Worm (Caenorhabditis elegans): ENCODE results near the gene msrp-6.
"Not testable (repeated sequence)": the region's sequence is repeated elsewhere in the genome, so short reads cannot be mapped to it uniquely, and the experiment has no call there.

msrp-6 gene

DNA sequence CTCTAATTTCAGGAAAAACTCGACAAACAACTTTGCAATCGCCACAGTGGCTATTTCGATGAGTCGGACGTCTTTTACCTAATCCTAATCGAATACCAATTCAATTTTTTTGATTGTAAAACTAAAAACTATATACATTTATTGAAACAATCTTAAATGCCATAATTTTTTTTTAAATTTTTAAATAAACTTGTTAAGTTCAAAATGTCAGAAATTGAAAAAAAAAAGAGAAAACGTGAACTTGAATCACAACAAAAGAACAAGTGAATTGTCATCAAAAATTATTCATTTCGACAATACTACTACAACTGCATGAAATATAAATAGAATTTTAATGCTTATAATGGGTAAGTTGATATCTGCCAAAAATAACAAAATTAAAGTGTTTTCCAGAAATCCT lies 7.0 kb upstream of the msrp-6 start, which contains the start of gene D2062.13:
D2062.13 (plus strand) TSS at position 301 of the 400 bp plus-strand sequence.
- TF ChIP-seq unc-62 (GFP tag; optimal IDR thresholded peaks at IDR 0.05); C34F6.9 (tag; optimal IDR thresholded peaks at IDR 0.05); R02D3.7 (tag; optimal IDR thresholded peaks at IDR 0.05): not testable (repeated sequence)

DNA sequence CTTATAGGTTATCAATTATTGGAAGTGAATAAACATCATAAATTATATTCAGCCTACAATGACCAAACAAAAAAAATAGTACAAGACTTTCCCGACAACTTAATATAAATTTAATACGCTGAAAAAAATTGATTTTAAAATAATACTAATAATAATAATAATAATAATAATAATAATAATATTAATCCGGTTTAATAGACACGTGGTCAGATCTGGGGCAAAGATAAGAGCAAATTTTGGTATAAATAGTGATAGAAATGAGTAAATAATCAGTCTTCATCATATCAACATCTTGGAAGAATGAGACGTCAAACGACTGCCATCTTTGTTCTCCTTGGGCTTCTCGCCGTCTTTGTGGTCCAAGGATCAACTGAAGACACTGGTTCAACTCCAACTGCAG lies 2.6 kb upstream of the msrp-6 start, which contains the start of gene msrp-5:
msrp-5 (plus strand) TSS at position 301 of the 400 bp plus-strand sequence.
- TF ChIP-seq gmeb-1, R02D3.7, ZK546.5 (tag; optimal IDR thresholded peaks at IDR 0.05): not testable (repeated sequence)

DNA sequence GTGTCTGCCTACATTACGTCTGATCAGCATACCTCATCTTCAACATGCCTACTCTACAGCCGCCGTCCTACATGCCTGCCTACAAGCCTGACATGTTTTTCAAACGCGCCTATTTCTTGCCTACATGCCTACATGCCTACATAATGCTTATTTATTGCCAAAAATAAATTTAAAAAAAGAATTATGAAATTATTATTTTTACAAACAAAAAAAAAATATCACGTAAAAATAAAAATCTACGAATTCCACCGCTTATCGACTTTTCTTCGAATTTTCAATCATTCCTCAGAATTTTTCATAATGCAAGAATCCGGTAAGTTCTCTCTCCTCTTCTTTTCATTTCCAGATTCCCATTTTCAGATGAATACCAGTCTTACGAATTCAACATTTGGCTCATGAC lies 3.2 kb downstream of the msrp-6 start, which contains the start of gene D2062.5:
D2062.5 (plus strand) TSS at position 301 of the 400 bp plus-strand sequence.
- no peak for TF ChIP-seq zag-1 (tag; optimal IDR thresholded peaks at IDR 0.05)
- no peak for TF ChIP-seq nhr-11 (tag; optimal IDR thresholded peaks at IDR 0.05)
- TF ChIP-seq lin-39 (tag; optimal IDR thresholded peaks at IDR 0.05) = no peak

DNA sequence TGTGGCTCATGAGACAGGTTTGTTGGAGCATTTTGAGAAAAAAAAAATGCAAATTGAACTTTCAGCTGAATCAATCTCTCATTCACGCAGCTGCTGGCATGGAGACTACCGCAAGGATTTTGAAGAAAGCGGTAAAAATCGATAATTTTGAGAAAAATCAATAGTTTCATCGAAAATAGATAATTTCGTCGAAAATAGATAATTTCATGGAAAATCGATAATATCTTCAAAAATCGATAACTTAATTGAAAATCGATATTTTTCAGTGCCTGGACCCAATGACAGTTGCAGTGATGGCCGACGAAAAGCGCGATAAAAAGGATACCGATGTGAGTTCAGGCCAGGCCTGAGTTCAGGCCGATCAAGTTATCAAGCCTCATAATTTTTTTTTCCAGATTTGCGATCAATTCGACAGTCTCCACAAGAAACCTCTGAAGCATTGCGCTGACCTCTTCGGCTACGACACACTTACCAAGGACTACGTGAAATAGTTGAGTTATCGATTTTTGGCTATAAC lies 3.7 kb downstream of the msrp-6 start, which contains the start of gene D2062.4:
D2062.4 (plus strand) TSS at position 467 of the 517 bp plus-strand sequence.
- TF ChIP-seq peb-1 (tag; optimal IDR thresholded peaks at IDR 0.05); sma-9 (GFP tag; optimal IDR thresholded peaks at IDR 0.05); sma-9 (tag; optimal IDR thresholded peaks at IDR 0.05); egl-27 (tag; optimal IDR thresholded peaks at IDR 0.05): not testable (repeated sequence)

DNA sequence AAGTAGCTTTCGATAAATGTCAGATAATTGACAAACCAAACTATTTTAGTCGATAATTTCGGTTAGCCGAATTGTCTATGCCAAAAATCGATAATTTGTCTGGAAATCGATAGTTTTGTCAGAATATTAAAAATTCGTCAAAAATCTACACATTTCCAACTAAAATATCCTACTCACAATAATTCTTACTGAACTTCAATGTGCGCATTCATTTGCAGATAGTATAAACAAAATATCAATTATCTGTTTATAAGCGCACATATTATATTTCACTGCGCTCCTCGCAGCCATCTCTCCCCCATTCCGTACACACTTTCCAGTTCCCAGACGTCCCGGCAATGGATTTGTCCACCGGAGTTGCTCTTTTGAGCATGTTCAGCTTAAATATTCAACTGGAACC lies 5.5 kb downstream of the msrp-6 start, which contains the start of gene lgc-28:
lgc-28 (plus strand) TSS at position 301 of the 400 bp plus-strand sequence.
- TF ChIP-seq ztf-11 (tag; optimal IDR thresholded peaks at IDR 0.05) (no peak), mbf-1 (tag; optimal IDR thresholded peaks at IDR 0.05) (no peak), ceh-82 (tag; optimal IDR thresholded peaks at IDR 0.05) (no peak), R02D3.7 (tag; optimal IDR thresholded peaks at IDR 0.05) (no peak), unc-62 (GFP tag; optimal IDR thresholded peaks at IDR 0.05) (no peak), sma-9 (GFP tag; optimal IDR thresholded peaks at IDR 0.05) (no peak), sma-9 (tag; optimal IDR thresholded peaks at IDR 0.05) (no peak)

DNA sequence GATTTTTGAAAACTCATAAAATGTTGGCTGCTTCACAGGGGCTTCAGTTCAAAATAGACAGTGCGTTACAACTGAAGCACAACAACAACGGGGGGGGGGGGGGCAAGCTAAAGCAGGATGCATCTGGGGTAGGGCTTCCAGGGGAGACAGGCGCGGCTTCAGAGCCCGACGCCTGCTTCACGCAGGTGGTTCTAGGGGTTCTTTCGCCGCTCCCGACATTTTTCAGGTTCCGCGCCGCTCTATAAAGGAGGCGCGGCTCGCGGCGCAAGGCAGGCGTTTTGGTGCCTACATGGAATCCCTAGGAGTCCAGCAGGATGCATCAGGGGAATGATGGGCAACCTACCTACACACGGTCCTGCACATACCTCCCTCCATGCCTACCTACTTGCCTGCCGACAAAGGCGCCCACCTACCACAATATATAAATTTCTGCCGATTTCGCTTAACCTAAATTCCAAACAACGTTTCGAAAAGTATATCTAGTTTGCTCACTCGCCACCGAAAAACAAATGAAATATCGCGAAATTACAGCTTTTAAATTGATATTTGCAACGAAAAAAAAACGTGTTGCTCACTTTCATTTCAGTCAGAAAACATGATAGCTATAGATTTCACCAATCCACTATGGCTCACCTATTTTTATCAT lies 8.0 kb downstream of the msrp-6 start, which contains the start of gene sri-71:
sri-71 (plus strand) TSS at position 596 of the 646 bp plus-strand sequence.
- TF ChIP-seq unc-55 (GFP tag; optimal IDR thresholded peaks at IDR 0.05) (no peak), snpc-4 (tag; optimal IDR thresholded peaks at IDR 0.05) (no peak), nhr-12 (tag; optimal IDR thresholded peaks at IDR 0.05) (no peak), mab-5 (tag; optimal IDR thresholded peaks at IDR 0.05) (no peak), ceh-82 (tag; optimal IDR thresholded peaks at IDR 0.05) (no peak), dmd-4 (tag; optimal IDR thresholded peaks at IDR 0.05) (no peak), sma-3 (GFP tag; optimal IDR thresholded peaks at IDR 0.05) (no peak), skn-1 (tag; optimal IDR thresholded peaks at IDR 0.05) (no peak), unc-39 (tag; optimal IDR thresholded peaks at IDR 0.05) (no peak)

DNA sequence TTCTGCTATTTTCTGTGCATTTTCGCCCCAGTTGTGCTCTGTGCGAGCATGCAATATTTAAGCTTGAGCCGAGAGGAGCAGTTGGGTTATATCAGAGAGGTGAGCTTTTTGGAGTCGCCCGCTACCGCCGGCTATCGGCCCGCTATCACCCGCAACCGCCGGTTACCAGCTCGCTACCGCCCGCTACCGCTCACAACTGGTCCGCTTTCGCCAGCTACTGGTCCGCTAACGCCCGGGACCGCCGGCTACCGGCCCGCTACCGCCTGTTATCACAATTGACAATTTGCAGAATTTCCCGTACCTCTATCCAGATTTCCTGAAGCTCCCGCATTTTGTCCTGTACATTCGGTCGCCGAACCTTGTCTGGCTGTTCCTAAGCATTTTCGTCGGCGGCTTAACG lies 9.2 kb downstream of the msrp-6 start:
- TF ChIP-seq sma-3 (GFP tag; optimal IDR thresholded peaks at IDR 0.05) (no peak), lin-13 (GFP tag; optimal IDR thresholded peaks at IDR 0.05) (no peak), lin-39 (tag; optimal IDR thresholded peaks at IDR 0.05) (no peak), unc-55 (GFP tag; optimal IDR thresholded peaks at IDR 0.05) (no peak), sem-4 (tag; optimal IDR thresholded peaks at IDR 0.05) (no peak), ztf-11 (tag; optimal IDR thresholded peaks at IDR 0.05) (no peak), ceh-16 (tag; optimal IDR thresholded peaks at IDR 0.05) (no peak), R02D3.7 (tag; optimal IDR thresholded peaks at IDR 0.05) (no peak), blmp-1 (tag; optimal IDR thresholded peaks at IDR 0.05; ENCODE audit: insufficient read depth) (no peak), dmd-4 (tag; optimal IDR thresholded peaks at IDR 0.05) (no peak), egl-27 (tag; optimal IDR thresholded peaks at IDR 0.05) (no peak), sma-9 (GFP tag; optimal IDR thresholded peaks at IDR 0.05) (no peak), sma-9 (tag; optimal IDR thresholded peaks at IDR 0.05) (no peak), nhr-10 (tag; optimal IDR thresholded peaks at IDR 0.05) (no peak), lsy-2 (tag; optimal IDR thresholded peaks at IDR 0.05) (no peak), mdl-1 (tag; optimal IDR thresholded peaks at IDR 0.05) (no peak), nhr-23 (tag; optimal IDR thresholded peaks at IDR 0.05) (no peak), nhr-129 (tag; optimal IDR thresholded peaks at IDR 0.05) (no peak)
